Worm (Caenorhabditis elegans) whole organism, L3 larva: Measurements from ENCODE around the gene ZC196.9.
"Not testable (repeated sequence)": the region's sequence is repeated elsewhere in the genome, so short reads cannot be mapped to it uniquely, and the experiment has no call there.

Experiments
- R02D3.7 ChIP-seq: fragments of 150-350 bp; optimal IDR thresholded peaks from 2 replicates; lab custom pipeline; 2014; ENCODE audit warnings: missing biosample characterization, missing genetic modification characterization
- ZK546.5 ChIP-seq: sonication (generic microtip); optimal IDR thresholded peaks from 2 replicates; lab custom pipeline; 2017; ENCODE audit warnings: missing biosample characterization, missing genetic modification characterization
- aly-2 ChIP-seq: fragments of 150-350 bp; optimal IDR thresholded peaks from 2 replicates; lab custom pipeline; 2014; ENCODE audit warnings: missing biosample characterization, missing genetic modification characterization
- ceh-82 ChIP-seq: fragments of 150-350 bp; optimal IDR thresholded peaks from 2 replicates; lab custom pipeline; 2014; ENCODE audit warnings: missing biosample characterization, missing genetic modification characterization
- ceh-9 ChIP-seq: sonication (generic microtip); optimal IDR thresholded peaks from 2 replicates; lab custom pipeline; 2018; ENCODE audit warnings: missing biosample characterization, missing genetic modification characterization
- daf-12 ChIP-seq: fragments of 150-350 bp; optimal IDR thresholded peaks from 2 replicates; lab custom pipeline; 2014; ENCODE audit warnings: missing biosample characterization, missing genetic modification reagents, missing genetic modification characterization
- egl-27 ChIP-seq: sonication (generic microtip); optimal IDR thresholded peaks from 4 replicates; lab custom pipeline; 2017; ENCODE audit warnings: missing biosample characterization, missing genetic modification reagents, missing genetic modification characterization
- egl-5 ChIP-seq: fragments of 150-350 bp; optimal IDR thresholded peaks from 2 replicates; lab custom pipeline; 2017; ENCODE audit warnings: missing biosample characterization, missing genetic modification reagents, missing genetic modification characterization, inconsistent platforms
- elt-1 ChIP-seq: fragments of 150-350 bp; optimal IDR thresholded peaks from 2 replicates; lab custom pipeline; 2014; ENCODE audit warnings: missing biosample characterization, missing genetic modification characterization
- elt-2 ChIP-seq: sonication (generic microtip); optimal IDR thresholded peaks from 2 replicates; lab custom pipeline; 2016; ENCODE audit warnings: missing genetic modification reagents, mild to moderate bottlenecking, missing genetic modification characterization, missing compliant biosample characterization
- eor-1 ChIP-seq, 2 experiments: fragments of 150-350 bp; optimal IDR thresholded peaks; 2 replicates each; lab custom pipeline; 2014 to 2018; ENCODE audit warnings: missing biosample characterization in 2 of 2, missing genetic modification characterization in 2 of 2
- fkh-10 ChIP-seq: sonication (generic microtip); optimal IDR thresholded peaks from 2 replicates; lab custom pipeline; 2017; ENCODE audit warnings: missing biosample characterization, missing genetic modification reagents, missing genetic modification characterization
- hmg-11 ChIP-seq: sonication (generic microtip); optimal IDR thresholded peaks from 2 replicates; lab custom pipeline; 2016; ENCODE audit warnings: missing genetic modification characterization, missing compliant biosample characterization
- jun-1 ChIP-seq: fragments of 150-350 bp; optimal IDR thresholded peaks from 2 replicates; lab custom pipeline; 2014; ENCODE audit warnings: missing biosample characterization, missing genetic modification reagents, missing genetic modification characterization
- lin-15B ChIP-seq: fragments of 150-350 bp; optimal IDR thresholded peaks from 2 replicates; lab custom pipeline; 2014; ENCODE audit warnings: missing biosample characterization, missing genetic modification characterization
- lin-39 ChIP-seq: fragments of 150-350 bp; optimal IDR thresholded peaks from 2 replicates; lab custom pipeline; 2018; ENCODE audit warnings: missing biosample characterization, missing genetic modification reagents, missing genetic modification characterization
- lsy-12 ChIP-seq: sonication (generic microtip); optimal IDR thresholded peaks from 2 replicates; lab custom pipeline; 2016; ENCODE audit warnings: mild to moderate bottlenecking, missing genetic modification characterization, missing compliant biosample characterization
- mml-1 ChIP-seq: fragments of 150-350 bp; sonication (generic microtip); optimal IDR thresholded peaks from 3 replicates; lab custom pipeline; 2014; ENCODE audit warnings: missing biosample characterization, missing genetic modification characterization
- nhr-11 ChIP-seq: fragments of 150-350 bp; optimal IDR thresholded peaks from 2 replicates; lab custom pipeline; 2014; ENCODE audit warnings: missing biosample characterization, missing genetic modification characterization
- nhr-12 ChIP-seq: fragments of 150-350 bp; optimal IDR thresholded peaks from 2 replicates; lab custom pipeline; 2014; ENCODE audit warnings: missing biosample characterization, missing genetic modification characterization
- nhr-23 ChIP-seq: fragments of 150-350 bp; optimal IDR thresholded peaks from 2 replicates; lab custom pipeline; 2014; ENCODE audit warnings: missing biosample characterization, missing genetic modification reagents, missing genetic modification characterization
- nhr-237 ChIP-seq: fragments of 150-350 bp; optimal IDR thresholded peaks from 2 replicates; lab custom pipeline; 2014; ENCODE audit warnings: missing biosample characterization, missing genetic modification characterization
- nhr-28 ChIP-seq: fragments of 150-350 bp; optimal IDR thresholded peaks from 2 replicates; lab custom pipeline; 2014; ENCODE audit warnings: missing biosample characterization, missing genetic modification characterization
- nhr-43 ChIP-seq: sonication (generic microtip); optimal IDR thresholded peaks from 2 replicates; lab custom pipeline; 2016; ENCODE audit warnings: mild to moderate bottlenecking, missing genetic modification characterization, missing compliant biosample characterization; ENCODE audit not compliant: poor library complexity, severe bottlenecking
- nhr-67 ChIP-seq: fragments of 150-350 bp; optimal IDR thresholded peaks from 2 replicates; lab custom pipeline; 2014; ENCODE audit warnings: missing biosample characterization, missing genetic modification characterization
- nhr-76 ChIP-seq: fragments of 150-350 bp; sonication (generic microtip); optimal IDR thresholded peaks from 5 replicates; lab custom pipeline; 2014; ENCODE audit warnings: missing biosample characterization, missing genetic modification characterization
- sea-2 ChIP-seq: fragments of 150-350 bp; sonication (generic microtip); optimal IDR thresholded peaks from 4 replicates; lab custom pipeline; 2014; ENCODE audit warnings: missing biosample characterization, missing genetic modification reagents, missing genetic modification characterization
- snpc-4 ChIP-seq: fragments of 150-350 bp; optimal IDR thresholded peaks from 2 replicates; lab custom pipeline; 2014; ENCODE audit warnings: missing biosample characterization, missing genetic modification characterization
- tbx-2 ChIP-seq: sonication (generic microtip); optimal IDR thresholded peaks from 2 replicates; lab custom pipeline; 2016; ENCODE audit warnings: mild to moderate bottlenecking, missing genetic modification characterization, missing compliant biosample characterization
- unc-39 ChIP-seq: sonication (generic microtip); optimal IDR thresholded peaks from 4 replicates; lab custom pipeline; 2017; ENCODE audit warnings: missing biosample characterization, missing genetic modification characterization
- unc-62 ChIP-seq: fragments of 150-350 bp; sonication (generic microtip); optimal IDR thresholded peaks from 4 replicates; lab custom pipeline; 2014; ENCODE audit warnings: missing biosample characterization, missing genetic modification reagents, missing genetic modification characterization
- zag-1 ChIP-seq: fragments of 150-350 bp; optimal IDR thresholded peaks from 2 replicates; lab custom pipeline; 2014; ENCODE audit warnings: missing biosample characterization, missing genetic modification characterization
- ztf-11 ChIP-seq: fragments of 150-350 bp; optimal IDR thresholded peaks from 2 replicates; lab custom pipeline; 2014; ENCODE audit warnings: missing biosample characterization, missing genetic modification characterization
- ztf-4 ChIP-seq: fragments of 150-350 bp; optimal IDR thresholded peaks from 2 replicates; lab custom pipeline; 2014; ENCODE audit warnings: missing biosample characterization, missing genetic modification characterization

Gene ZC196.9

ce11 chrV:8716175-8716574, 10.8 kb downstream of the ZC196.9 start, which contains the start of gene glr-5:
glr-5 (plus strand) TSS chrV:8716495.
- TF ChIP-seq zag-1, result no peak
- no peak for TF ChIP-seq ztf-11
- TF ChIP-seq elt-1 (tag; lab: Kevin White, UChicago), result no peak
- no peak for TF ChIP-seq egl-27 (tag; lab: Kevin White, UChicago)
- no peak for TF ChIP-seq hmg-11
- no peak for TF ChIP-seq sea-2
- no peak for TF ChIP-seq nhr-67 (tag; lab: Kevin White, UChicago)
- no peak for TF ChIP-seq unc-39 (tag; lab: Kevin White, UChicago)
- no peak for TF ChIP-seq fkh-10 (GFP tag; lab: Kevin White, UChicago)
- TF ChIP-seq elt-2, result no peak
- no peak for TF ChIP-seq eor-1 (tag; optimal IDR thresholded peaks at IDR 0.05; lab: Kevin White, UChicago)
- no peak for TF ChIP-seq ZK546.5 (tag; lab: Kevin White, UChicago)

- TF ChIP-seq nhr-23, result no peak
Observed at ce11 chrV:8711910-8712309, 15.1 kb downstream of the ZC196.9 start, which contains the start of gene ZC178.2. ZC178.2 (minus strand) TSS chrV:8712010.

DNA sequence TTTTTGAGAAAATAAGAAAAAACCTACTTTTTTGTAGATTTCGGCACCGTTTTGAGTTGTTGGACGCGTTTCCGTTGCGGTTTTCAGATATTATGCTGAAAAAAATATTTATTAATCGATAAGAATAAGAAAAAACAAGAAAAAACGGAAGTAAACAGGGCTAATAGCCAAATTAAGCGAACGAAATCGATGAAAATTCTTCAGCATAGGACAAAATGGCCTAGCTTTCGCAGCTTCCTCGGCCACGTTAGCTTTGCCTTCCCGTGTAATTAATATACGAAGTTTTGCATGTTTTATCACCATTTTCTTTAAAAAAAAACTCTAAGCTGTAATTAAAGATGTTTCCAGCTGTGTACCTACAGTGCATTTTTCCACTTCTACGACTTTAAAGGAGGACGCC, 30.8 kb downstream of the ZC196.9 start, which contains the start of gene ZC190.10:
Gene ZC190.10, minus strand, starts transcription at position 101 of the 400 bp plus-strand sequence.
- TF ChIP-seq fkh-10 (GFP tag; lab: Kevin White, UChicago); nhr-28 (tag; lab: Kevin White, UChicago); ceh-82 (tag; lab: Kevin White, UChicago): not testable (repeated sequence)

DNA sequence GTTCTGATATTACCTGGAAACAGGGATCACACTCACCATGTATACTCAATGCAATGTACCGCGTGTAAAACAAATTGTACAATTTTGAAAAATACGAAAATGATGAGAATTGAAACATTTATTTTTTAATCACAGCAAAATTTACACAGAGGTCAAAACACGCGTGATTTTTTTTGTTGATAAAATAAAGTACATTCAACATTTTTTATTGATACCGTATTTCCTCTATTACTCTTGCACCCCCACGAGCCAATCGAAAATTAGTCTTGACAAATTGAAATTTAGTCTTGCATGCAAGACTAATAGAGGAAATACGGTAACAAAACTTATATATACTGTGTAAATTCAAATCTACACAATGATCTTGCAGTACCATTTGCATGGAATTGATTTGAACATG, 39.3 kb downstream of the ZC196.9 start, which contains the start of gene ZC190.8:
Gene ZC190.8, minus strand, starts transcription at position 101 of the 400 bp plus-strand sequence.
- TF ChIP-seq ztf-4, result no peak
- TF ChIP-seq eor-1 (tag; optimal IDR thresholded peaks at IDR 0.05; lab: Kevin White, UChicago), result no peak
- no peak for TF ChIP-seq nhr-11 (tag; lab: Kevin White, UChicago)
- TF ChIP-seq fkh-10 (GFP tag; lab: Kevin White, UChicago), result no peak
- TF ChIP-seq nhr-237 (tag; lab: Kevin White, UChicago), result no peak
- TF ChIP-seq lsy-12 (tag; lab: Kevin White, UChicago), result no peak
- TF ChIP-seq mml-1 (tag; lab: Kevin White, UChicago), result no peak
- no peak for TF ChIP-seq lin-39 (tag; lab: Kevin White, UChicago)
- TF ChIP-seq snpc-4 (tag; lab: Kevin White, UChicago), result no peak
- TF ChIP-seq hmg-11, result no peak
- TF ChIP-seq jun-1 (tag; lab: Kevin White, UChicago), result no peak
- TF ChIP-seq egl-5 (tag; lab: Kevin White, UChicago), result no peak
- TF ChIP-seq tbx-2 (tag; lab: Kevin White, UChicago), result no peak
- TF ChIP-seq lin-15B (tag; lab: Kevin White, UChicago), result no peak
- TF ChIP-seq ceh-9, result no peak
- no peak for TF ChIP-seq elt-1 (tag; lab: Kevin White, UChicago)
- TF ChIP-seq ceh-82 (tag; lab: Kevin White, UChicago), result no peak

ce11 chrV:8686764-8687163, 40.2 kb downstream of the ZC196.9 start, which contains the start of gene ZC190.7:
ZC190.7 (minus strand) TSS chrV:8686864.
- no peak for TF ChIP-seq ceh-82 (tag; lab: Kevin White, UChicago)
- TF ChIP-seq ZK546.5 (tag; lab: Kevin White, UChicago), result no peak
- no peak for TF ChIP-seq R02D3.7 (tag; lab: Kevin White, UChicago)
- no peak for TF ChIP-seq mml-1 (tag; lab: Kevin White, UChicago)
- no peak for TF ChIP-seq nhr-12
- no peak for TF ChIP-seq nhr-11 (tag; lab: Kevin White, UChicago)
- no peak for TF ChIP-seq egl-27 (tag; lab: Kevin White, UChicago)
- TF ChIP-seq nhr-76 (tag; lab: Kevin White, UChicago), result no peak
- TF ChIP-seq unc-62, result no peak
- TF ChIP-seq nhr-237 (tag; lab: Kevin White, UChicago), result no peak
- TF ChIP-seq aly-2, result no peak
- TF ChIP-seq nhr-43 (tag; lab: Kevin White, UChicago), result no peak
- TF ChIP-seq tbx-2 (tag; lab: Kevin White, UChicago), result no peak
- no peak for TF ChIP-seq elt-2
- no peak for TF ChIP-seq daf-12
- TF ChIP-seq, all 47 proteins: peak for 0
